Fruit fly (Drosophila melanogaster) whole organism, embryonic: ENCODE results near the gene MAPk-Ak2.

Experiments used
- B-H2 ChIP-seq: fragments of 200-800 bp; sonication (Bioruptor generic); optimal IDR thresholded peaks from 2 replicates; lab custom pipeline; 2018; ENCODE audit warnings: missing biosample characterization, mild to moderate bottlenecking, missing genetic modification characterization
- Blimp-1 ChIP-seq: fragments of 200-800 bp; sonication (Bioruptor generic); optimal IDR thresholded peaks from 3 replicates; lab custom pipeline; 2018; ENCODE audit warnings: missing biosample characterization, missing genetic modification characterization, mild to moderate bottlenecking, moderate library complexity, missing genetic modification reagents
- CG12744 ChIP-seq: fragments of 200-800 bp; sonication (Bioruptor generic); optimal IDR thresholded peaks from 2 replicates; lab custom pipeline; 2016; ENCODE audit warnings: missing biosample characterization, missing genetic modification characterization
- CG14050 ChIP-seq: fragments of 200-800 bp; sonication (Bioruptor generic); IDR thresholded peaks from 3 replicates; pipeline ENCODE4 v1.3.6; 2022; ENCODE audit warnings: missing biosample characterization, missing genetic modification characterization
- CG14667 ChIP-seq: fragments of 200-800 bp; sonication (Bioruptor generic); IDR thresholded peaks from 2 replicates; pipeline ENCODE4 v1.3.6; 2022; ENCODE audit warnings: missing biosample characterization, missing genetic modification characterization
- CG14710 ChIP-seq: fragments of 200-800 bp; sonication (Bioruptor generic); optimal IDR thresholded peaks from 3 replicates; lab custom pipeline; 2019; ENCODE audit warnings: missing biosample characterization, mild to moderate bottlenecking, missing genetic modification characterization, moderate library complexity
- CG16863 ChIP-seq: fragments of 200-800 bp; sonication (Bioruptor generic); optimal IDR thresholded peaks from 3 replicates; lab custom pipeline; 2016; ENCODE audit warnings: missing biosample characterization, missing genetic modification characterization
- CG2678 ChIP-seq: fragments of 200-800 bp; sonication (Bioruptor generic); optimal IDR thresholded peaks from 3 replicates; lab custom pipeline; 2019; ENCODE audit warnings: missing biosample characterization, mild to moderate bottlenecking, missing genetic modification characterization, moderate library complexity
- CG6272 ChIP-seq: fragments of 200-800 bp; sonication (Bioruptor generic); IDR thresholded peaks from 2 replicates; pipeline ENCODE4 v1.3.6; 2022; ENCODE audit warnings: missing biosample characterization, missing genetic modification characterization
- CG7372 ChIP-seq: fragments of 200-800 bp; sonication (Bioruptor generic); IDR thresholded peaks from 2 replicates; pipeline ENCODE4 v1.3.6; 2022; ENCODE audit warnings: missing biosample characterization, missing genetic modification characterization
- CHES-1-like ChIP-seq: fragments of 200-800 bp; sonication (Bioruptor generic); optimal IDR thresholded peaks from 2 replicates; lab custom pipeline; 2016; ENCODE audit warnings: missing biosample characterization, missing genetic modification characterization
- Dref ChIP-seq: fragments of 200-800 bp; sonication (Bioruptor generic); IDR thresholded peaks from 2 replicates; pipeline ENCODE4 v1.3.6; 2022; ENCODE audit warnings: missing biosample characterization, missing genetic modification characterization
- HLH4C ChIP-seq: fragments of 200-800 bp; sonication (Bioruptor generic); IDR thresholded peaks from 3 replicates; pipeline ENCODE4 v1.3.6; 2022; ENCODE audit warnings: missing biosample characterization, missing genetic modification characterization; ENCODE audit not compliant: partially characterized antibody
- Jarid2 ChIP-seq: fragments of 200-800 bp; sonication (Bioruptor generic); optimal IDR thresholded peaks from 3 replicates; lab custom pipeline; 2017; ENCODE audit warnings: mild to moderate bottlenecking, missing biosample characterization, missing genetic modification reagents, missing genetic modification characterization
- Nf-YC ChIP-seq: fragments of 200-800 bp; optimal IDR thresholded peaks from 3 replicates; lab custom pipeline; 2019; ENCODE audit warnings: missing biosample characterization, mild to moderate bottlenecking, missing genetic modification characterization, moderate library complexity
- Opbp ChIP-seq: fragments of 200-800 bp; sonication (Bioruptor generic); IDR thresholded peaks from 3 replicates; pipeline ENCODE4 v1.3.6; 2022; ENCODE audit warnings: missing biosample characterization, missing genetic modification characterization; ENCODE audit not compliant: partially characterized antibody
- Pdp1 ChIP-seq, 2 experiments: fragments of 200-800 bp; sonication (Bioruptor generic); optimal IDR thresholded peaks; 3 replicates each; lab custom pipeline; 2016; ENCODE audit warnings: missing biosample characterization in 2 of 2, missing genetic modification characterization in 2 of 2, mild to moderate bottlenecking in 1 of 2, moderate library complexity in 1 of 2
- Ptx1 ChIP-seq: fragments of 200-800 bp; sonication (Bioruptor generic); IDR thresholded peaks from 2 replicates; pipeline ENCODE4 v1.3.6; 2022; ENCODE audit warnings: missing biosample characterization, missing genetic modification characterization
- Rx ChIP-seq: fragments of 200-800 bp; sonication (Bioruptor generic); IDR thresholded peaks from 2 replicates; pipeline ENCODE4 v1.3.6; 2022; ENCODE audit warnings: missing biosample characterization, missing genetic modification characterization
- Sry-δ ChIP-seq: fragments of 200-800 bp; sonication (Bioruptor generic); optimal IDR thresholded peaks from 2 replicates; lab custom pipeline; 2016; ENCODE audit warnings: missing biosample characterization, missing genetic modification characterization
- Tbp ChIP-seq: fragments of >200 bp; optimal IDR thresholded peaks from 2 replicates; lab custom pipeline; 2018; ENCODE audit warnings: missing biosample characterization, missing genetic modification characterization
- abd-A ChIP-seq: fragments of 200-800 bp; sonication (Bioruptor generic); optimal IDR thresholded peaks from 3 replicates; lab custom pipeline; 2019; ENCODE audit warnings: missing biosample characterization, mild to moderate bottlenecking, missing genetic modification characterization, moderate library complexity
- caup ChIP-seq: fragments of 200-800 bp; sonication (Bioruptor generic); optimal IDR thresholded peaks from 3 replicates; lab custom pipeline; 2017; ENCODE audit warnings: missing biosample characterization, mild to moderate bottlenecking, missing genetic modification characterization, moderate library complexity; ENCODE audit not compliant: severe bottlenecking
- chinmo ChIP-seq: fragments of 200-800 bp; sonication (Bioruptor generic); IDR thresholded peaks from 4 replicates; pipeline ENCODE4 v1.3.6; 2022; ENCODE audit warnings: missing biosample characterization, missing genetic modification characterization; ENCODE audit not compliant: partially characterized antibody
- crol ChIP-seq: fragments of 200-800 bp; sonication (Bioruptor generic); IDR thresholded peaks from 2 replicates; pipeline ENCODE4 v1.3.6; 2022; ENCODE audit warnings: missing biosample characterization, missing genetic modification characterization
- cwo ChIP-seq: fragments of 200-800 bp; sonication (Bioruptor generic); optimal IDR thresholded peaks from 3 replicates; lab custom pipeline; 2017; ENCODE audit warnings: missing biosample characterization, missing genetic modification characterization, mild to moderate bottlenecking, moderate library complexity, missing genetic modification reagents
- dm ChIP-seq: fragments of 200-800 bp; sonication (Bioruptor generic); optimal IDR thresholded peaks from 3 replicates; lab custom pipeline; 2016; ENCODE audit warnings: missing biosample characterization, missing genetic modification characterization
- eve ChIP-seq, 2 experiments: fragments of >200 bp; optimal IDR thresholded peaks; 2 replicates each; lab custom pipeline; 2017; ENCODE audit warnings: missing biosample characterization in 2 of 2, missing genetic modification characterization in 2 of 2
- gfzf ChIP-seq: fragments of 200-800 bp; sonication (Bioruptor generic); optimal IDR thresholded peaks from 2 replicates; lab custom pipeline; 2016; ENCODE audit warnings: missing biosample characterization, mild to moderate bottlenecking, missing genetic modification characterization, moderate library complexity
- gt ChIP-seq: fragments of 200-800 bp; sonication (Bioruptor generic); IDR thresholded peaks from 2 replicates; pipeline ENCODE4 v1.3.6; 2022; ENCODE audit warnings: missing biosample characterization, missing genetic modification characterization
- nom ChIP-seq: fragments of 200-800 bp; sonication (Bioruptor generic); optimal IDR thresholded peaks from 2 replicates; lab custom pipeline; 2017; ENCODE audit warnings: missing biosample characterization, missing genetic modification characterization, mild to moderate bottlenecking, moderate library complexity, missing genetic modification reagents
- p53 ChIP-seq: fragments of 200-800 bp; sonication (Bioruptor generic); optimal IDR thresholded peaks from 2 replicates; lab custom pipeline; 2016; ENCODE audit warnings: missing biosample characterization, missing genetic modification characterization
- pita ChIP-seq: fragments of 200-800 bp; sonication (Bioruptor generic); optimal IDR thresholded peaks from 2 replicates; lab custom pipeline; 2017; ENCODE audit warnings: missing biosample characterization, mild to moderate bottlenecking, missing genetic modification characterization
- prd ChIP-seq, 3 experiments: fragments of >200 bp in 2 of 3; fragments of 200-800 bp in 1 of 3; sonication (Bioruptor generic) in 1 of 3; optimal IDR thresholded peaks in 2 of 3; IDR thresholded peaks in 1 of 3; 2 replicates in 2 of 3; 3 replicates in 1 of 3; pipeline versions ENCODE4 v1.3.6 to Lab custom; 2017 to 2022; ENCODE audit warnings: missing biosample characterization in 1 of 3, missing genetic modification characterization in 1 of 3
- run ChIP-seq: fragments of 200-800 bp; sonication (Bioruptor generic); optimal IDR thresholded peaks from 3 replicates; lab custom pipeline; 2018; ENCODE audit warnings: missing biosample characterization, mild to moderate bottlenecking, missing genetic modification characterization
- sd ChIP-seq: fragments of 200-800 bp; sonication (Bioruptor generic); optimal IDR thresholded peaks from 3 replicates; lab custom pipeline; 2018; ENCODE audit warnings: missing biosample characterization, mild to moderate bottlenecking, missing genetic modification characterization, moderate library complexity
- sisA ChIP-seq: fragments of 200-800 bp; sonication (Bioruptor generic); IDR thresholded peaks from 2 replicates; pipeline ENCODE4 v1.3.6; 2022; ENCODE audit warnings: missing biosample characterization, missing genetic modification characterization
- tio ChIP-seq: fragments of 200-800 bp; sonication (Bioruptor generic); optimal IDR thresholded peaks from 2 replicates; lab custom pipeline; 2017; ENCODE audit warnings: missing biosample characterization, missing genetic modification characterization, inconsistent platforms
- trh ChIP-seq: fragments of 200-800 bp; sonication (Bioruptor generic); optimal IDR thresholded peaks from 2 replicates; lab custom pipeline; 2016; ENCODE audit warnings: missing biosample characterization, missing genetic modification characterization
- unc-4 ChIP-seq: fragments of 200-800 bp; sonication (Bioruptor generic); IDR thresholded peaks from 2 replicates; pipeline ENCODE4 v1.3.6; 2022; ENCODE audit warnings: missing biosample characterization, missing genetic modification characterization; ENCODE audit not compliant: partially characterized antibody

The MAPk-Ak2 gene

DNA sequence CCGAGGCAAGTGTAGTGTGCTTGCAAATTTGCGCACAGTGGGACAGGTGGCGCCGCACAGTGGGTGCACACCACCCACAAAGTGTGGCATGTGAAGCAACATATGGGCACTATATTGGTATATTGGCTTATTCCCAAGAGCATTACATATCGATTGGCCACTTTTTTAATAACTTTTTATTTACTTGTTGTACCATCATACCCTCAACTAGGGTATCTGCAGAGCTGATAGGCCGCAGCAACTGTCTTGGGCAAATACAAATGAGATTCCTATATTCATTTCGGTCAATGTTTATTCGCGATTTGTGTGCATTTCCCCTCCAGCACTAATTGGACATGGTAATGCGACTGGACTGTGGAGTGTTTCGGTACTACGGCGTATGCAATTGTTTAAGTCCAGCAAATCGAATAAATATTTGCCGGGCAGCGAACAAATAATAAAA lies 39.2 kb downstream of the MAPk-Ak2 start (continued):
- TF ChIP-seq sisA (GFP tag; lab: Robert Waterston, UW) = peak; percentile 81
- peak; percentile 22 for TF ChIP-seq Jarid2 (GFP tag; lab: Kevin White, UChicago)
- no peak for TF ChIP-seq Opbp (GFP tag; lab: Robert Waterston, UW)
- peak; percentile 41 for TF ChIP-seq CG14710 (tag; lab: Kevin White, UChicago)
- TF ChIP-seq CG6272 (GFP tag; lab: Robert Waterston, UW) = no peak
- no peak for TF ChIP-seq Nf-YC (tag; lab: Kevin White, UChicago)
- TF ChIP-seq HLH4C (GFP tag; lab: Robert Waterston, UW) = no peak
- no peak for TF ChIP-seq gfzf (GFP tag; lab: Kevin White, UChicago)
- no peak for TF ChIP-seq abd-A (tag; lab: Kevin White, UChicago)
- TF ChIP-seq prd (optimal IDR thresholded peaks at IDR 0.05; lab: Kevin White, UChicago) = no peak
- TF ChIP-seq prd (GFP tag; IDR thresholded peaks at IDR 0.05; lab: Robert Waterston, UW) = peak; percentile 64
- TF ChIP-seq pita (GFP tag; lab: Kevin White, UChicago) = no peak
- TF ChIP-seq gt (GFP tag; lab: Robert Waterston, UW) = peak; percentile 26; the same call in 1 of the 2 replicates
- TF ChIP-seq CG14667 = peak; percentile 49; the same call in 1 of the 2 replicates
- peak; percentile 25 for TF ChIP-seq tio
- TF ChIP-seq Sry-δ = no peak
- no peak for TF ChIP-seq CG12744 (GFP tag; lab: Kevin White, UChicago)
- no peak for TF ChIP-seq unc-4 (GFP tag; lab: Robert Waterston, UW)
- TF ChIP-seq CG7372 (GFP tag; lab: Robert Waterston, UW) = no peak
- TF ChIP-seq sd (tag; lab: Kevin White, UChicago) = no peak
- TF ChIP-seq CHES-1-like (GFP tag; lab: Kevin White, UChicago) = peak; percentile 15
- peak; percentile 21 for TF ChIP-seq CG16863
- no peak for TF ChIP-seq p53 (GFP tag; lab: Kevin White, UChicago)
- peak; percentile 45 to 64 for TF ChIP-seq Pdp1 (GFP tag; optimal IDR thresholded peaks at IDR 0.05; lab: Kevin White, UChicago)
- no peak for TF ChIP-seq run
- peak; percentile 1 for TF ChIP-seq caup (GFP tag; lab: Kevin White, UChicago)
- no peak for TF ChIP-seq dm (GFP tag; lab: Kevin White, UChicago)
- TF ChIP-seq Ptx1 (GFP tag; lab: Robert Waterston, UW) = peak; percentile 55
- TF ChIP-seq Dref (GFP tag; lab: Robert Waterston, UW) = no peak
- peak; percentile 59 for TF ChIP-seq CG2678
- TF ChIP-seq Tbp (GFP tag; lab: Kevin White, UChicago) = no peak
- peak; percentile 67 for TF ChIP-seq Rx (GFP tag; lab: Robert Waterston, UW)
- peak in 1 of 2 experiments; percentile 42 for TF ChIP-seq eve (GFP tag; optimal IDR thresholded peaks at IDR 0.05; lab: Kevin White, UChicago)
- TF ChIP-seq cwo (GFP tag; lab: Kevin White, UChicago) = peak; percentile 7

DNA sequence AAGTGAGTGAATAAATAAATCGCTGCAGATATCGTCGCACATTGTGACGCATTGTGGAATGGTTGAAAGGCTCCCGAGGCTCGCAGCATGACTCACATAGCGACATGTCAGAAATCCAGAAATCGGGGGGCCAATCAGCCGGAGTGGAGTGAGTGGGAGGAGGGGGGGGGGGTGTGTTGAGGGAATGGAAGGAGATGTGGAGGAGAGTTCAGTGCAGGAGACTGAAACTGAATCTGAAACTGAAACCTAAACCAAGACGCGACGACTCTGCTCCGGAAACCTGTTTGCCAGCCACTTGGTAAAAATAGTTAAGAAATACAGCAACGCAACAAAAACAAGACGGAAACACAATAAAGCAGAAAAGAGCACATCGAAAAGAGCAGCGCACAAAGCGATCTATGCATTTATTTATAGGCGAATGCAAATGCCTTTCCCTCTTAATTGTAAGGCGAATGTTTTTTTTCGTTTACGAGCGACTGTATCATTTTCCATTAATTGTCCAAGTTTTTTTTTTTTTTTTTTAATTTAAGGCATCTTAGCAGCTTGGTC lies 39.8 kb downstream of the MAPk-Ak2 start:
- TF ChIP-seq trh (GFP tag; lab: Kevin White, UChicago) (no peak), B-H2 (no peak), nom (GFP tag; lab: Kevin White, UChicago) (peak; percentile 66), chinmo (GFP tag; lab: Robert Waterston, UW) (0 out of 4 replicates have a peak, but pooled peaks have one; percentile 18), Blimp-1 (GFP tag; lab: Kevin White, UChicago) (peak; percentile 2), CG14050 (GFP tag; lab: Robert Waterston, UW) (no peak), crol (GFP tag; lab: Robert Waterston, UW) (peak; percentile 67)
